Worm (Caenorhabditis elegans): ENCODE measurements around the gene C06E1.11.
A peak's percentile ranks its signal among the peaks of the same experiment; 100 is the strongest.

Gene C06E1.11

ce11 chrIII:8593620-8594019, 22.9 kb downstream of the C06E1.11 start, which contains the start of gene C06E1.7:
C06E1.7 (minus strand) TSS chrIII:8593720.
- TF ChIP-seq nhr-76 (tag; optimal IDR thresholded peaks at IDR 0.05) (no peak), R02D3.7 (tag; optimal IDR thresholded peaks at IDR 0.05) (no peak), aly-2 (tag; optimal IDR thresholded peaks at IDR 0.05) (no peak), lin-39 (tag; optimal IDR thresholded peaks at IDR 0.05) (no peak), fkh-2 (tag; optimal IDR thresholded peaks at IDR 0.05) (no peak), hmg-11 (tag; optimal IDR thresholded peaks at IDR 0.05) (no peak)

ce11 chrIII:8590882-8591281, 25.6 kb downstream of the C06E1.11 start, which contains the start of gene fipr-16:
fipr-16 (minus strand) TSS chrIII:8590982.
- TF ChIP-seq nhr-43 (tag; optimal IDR thresholded peaks at IDR 0.05; ENCODE audit: poor library complexity, severe bottlenecking) (no peak), nhr-23 (tag; optimal IDR thresholded peaks at IDR 0.05) (no peak), tbx-2 (tag; optimal IDR thresholded peaks at IDR 0.05) (no peak), lsy-12 (tag; optimal IDR thresholded peaks at IDR 0.05) (no peak), pqm-1 (tag; optimal IDR thresholded peaks at IDR 0.05) (no peak), ceh-82 (tag; optimal IDR thresholded peaks at IDR 0.05) (no peak), nhr-67 (tag; optimal IDR thresholded peaks at IDR 0.05) (no peak), egl-5 (tag; optimal IDR thresholded peaks at IDR 0.05) (no peak), R02D3.7 (tag; optimal IDR thresholded peaks at IDR 0.05) (no peak)

ce11 chrIII:8589195-8589594, 27.3 kb downstream of the C06E1.11 start, which contains the start of gene fip-3:
fip-3 (minus strand) TSS chrIII:8589488.
- no peak for TF ChIP-seq nhr-28 (tag; optimal IDR thresholded peaks at IDR 0.05)
- TF ChIP-seq tbx-2 (tag; optimal IDR thresholded peaks at IDR 0.05) = no peak
- no peak for TF ChIP-seq ama-1 (optimal IDR thresholded peaks at IDR 0.05)
- TF ChIP-seq lin-15B (tag; optimal IDR thresholded peaks at IDR 0.05) = no peak
- TF ChIP-seq mml-1 (tag; optimal IDR thresholded peaks at IDR 0.05) = no peak
- TF ChIP-seq elt-3 (tag; optimal IDR thresholded peaks at IDR 0.05) = no peak
- no peak for TF ChIP-seq ceh-82 (tag; optimal IDR thresholded peaks at IDR 0.05)
- no peak for TF ChIP-seq nhr-76 (tag; optimal IDR thresholded peaks at IDR 0.05)
- TF ChIP-seq nhr-25 (tag; optimal IDR thresholded peaks at IDR 0.05) = no peak
- TF ChIP-seq nhr-11 (tag; optimal IDR thresholded peaks at IDR 0.05) = no peak
- no peak for TF ChIP-seq nhr-12 (tag; optimal IDR thresholded peaks at IDR 0.05)
- no peak for TF ChIP-seq ceh-28 (tag; optimal IDR thresholded peaks at IDR 0.05)
- TF ChIP-seq unc-39 (tag; optimal IDR thresholded peaks at IDR 0.05) = no peak
- no peak for TF ChIP-seq nhr-77 (tag; optimal IDR thresholded peaks at IDR 0.05)
- TF ChIP-seq elt-1 (tag; optimal IDR thresholded peaks at IDR 0.05) = no peak

ce11 chrIII:8588592-8589153, 27.8 kb downstream of the C06E1.11 start, which contains the start of gene glr-1:
glr-1 (minus strand) TSS chrIII:8588642.
- TF ChIP-seq egl-5 (tag; optimal IDR thresholded peaks at IDR 0.05) (no peak), jun-1 (tag; optimal IDR thresholded peaks at IDR 0.05) (no peak), ztf-11 (tag; optimal IDR thresholded peaks at IDR 0.05) (no peak), fos-1 (tag; optimal IDR thresholded peaks at IDR 0.05) (no peak), lin-15B (tag; optimal IDR thresholded peaks at IDR 0.05) (no peak), elt-3 (tag; optimal IDR thresholded peaks at IDR 0.05) (no peak), ama-1 (optimal IDR thresholded peaks at IDR 0.05) (no peak), fkh-10 (GFP tag; optimal IDR thresholded peaks at IDR 0.05) (peak; percentile 44), ztf-4 (tag; optimal IDR thresholded peaks at IDR 0.05) (no peak), elt-2 (tag; optimal IDR thresholded peaks at IDR 0.05) (no peak), nfya-1 (tag; optimal IDR thresholded peaks at IDR 0.05; ENCODE audit: insufficient read depth) (peak; percentile 53), sea-2 (GFP tag; optimal IDR thresholded peaks at IDR 0.05) (no peak), R02D3.7 (tag; optimal IDR thresholded peaks at IDR 0.05) (no peak), elt-1 (tag; optimal IDR thresholded peaks at IDR 0.05) (no peak)

- TF ChIP-seq nhr-28 (tag; optimal IDR thresholded peaks at IDR 0.05) = no peak
- no peak for TF ChIP-seq nhr-43 (tag; optimal IDR thresholded peaks at IDR 0.05; ENCODE audit: poor library complexity, severe bottlenecking)
- TF ChIP-seq unc-62 (GFP tag; optimal IDR thresholded peaks at IDR 0.05) = no peak
- no peak for TF ChIP-seq snpc-4 (tag; optimal IDR thresholded peaks at IDR 0.05)
Observed at ce11 chrIII:8580802-8581201, 35.7 kb downstream of the C06E1.11 start, which contains the start of gene doxa-1. doxa-1 (plus strand) TSS chrIII:8581102.

Data from whole organism, L3 larva.